Fruit fly (Drosophila melanogaster) whole organism, prepupa: Measurements from ENCODE around the gene Sirt1.

Experiments used
- CG6854 ChIP-seq: fragments of 200-800 bp; sonication (Bioruptor generic); optimal IDR thresholded peaks from 2 replicates; lab custom pipeline; 2017; ENCODE audit warnings: missing biosample characterization, mild to moderate bottlenecking, missing genetic modification characterization
- CG7368 ChIP-seq: fragments of 200-800 bp; sonication (Bioruptor generic); optimal IDR thresholded peaks from 3 replicates; lab custom pipeline; 2016; ENCODE audit warnings: missing biosample characterization, missing genetic modification characterization
- dac ChIP-seq: fragments of 200-800 bp; sonication (Bioruptor generic); optimal IDR thresholded peaks from 2 replicates; lab custom pipeline; 2017; ENCODE audit warnings: missing biosample characterization, mild to moderate bottlenecking, missing genetic modification characterization

- TF ChIP-seq dac (GFP tag; lab: Kevin White, UChicago) (no peak), CG7368 (GFP tag; lab: Kevin White, UChicago) (no peak), CG6854 (no peak)
Observed at dm6 chr2L:13143522-13143921, 21.8 kb upstream of the Sirt1 start, which contains the start of gene CG16978.
